Worm (Caenorhabditis elegans) whole organism, L1 larva: ENCODE measurements around the gene adss-1.

Source experiments
- dpl-1 ChIP-seq, 3 experiments: fragments of 150-350 bp in 2 of 3; sonication (generic microtip) in 1 of 3; optimal IDR thresholded peaks; 2 replicates each; lab custom pipeline; 2014 to 2017; ENCODE audit warnings: missing biosample characterization in 3 of 3, missing genetic modification characterization in 3 of 3, missing genetic modification reagents in 3 of 3
- nhr-237 ChIP-seq: fragments of 150-350 bp; optimal IDR thresholded peaks from 2 replicates; lab custom pipeline; 2014; ENCODE audit warnings: missing biosample characterization, missing genetic modification characterization
- nhr-28 ChIP-seq: fragments of 150-350 bp; optimal IDR thresholded peaks from 2 replicates; lab custom pipeline; 2014; ENCODE audit warnings: missing biosample characterization, missing genetic modification characterization

ce11 chrV:4864330-4864729, 41.1 kb upstream of the adss-1 start:
- TF ChIP-seq nhr-28 (no peak), nhr-237 (tag; lab: Kevin White, UChicago) (no peak), dpl-1 (GFP tag; optimal IDR thresholded peaks at IDR 0.05; lab: Kevin White, UChicago) (no peak)
